Worm (Caenorhabditis elegans): ENCODE measurements around the gene Y17D7C.1.

DNA sequence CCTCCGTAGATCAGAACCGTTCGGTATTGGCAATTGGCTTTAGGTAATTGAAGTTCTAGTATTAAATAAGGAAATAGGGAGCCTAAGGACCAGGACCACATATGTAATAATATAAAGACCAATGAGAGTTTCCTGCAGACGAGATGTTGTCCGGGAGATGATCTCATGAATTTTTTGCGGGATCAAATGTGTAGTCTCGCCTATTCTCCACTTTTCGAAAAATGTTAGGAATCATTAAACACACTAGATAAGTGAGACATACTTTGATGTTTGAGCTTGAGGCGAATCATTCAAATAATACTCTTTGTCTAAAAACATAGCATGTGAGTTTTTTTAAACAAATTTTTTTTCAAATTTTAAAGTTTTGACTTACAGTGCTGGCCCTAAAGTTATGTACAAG, 46.7 kb downstream of the Y17D7C.1 start, which contains the start of gene F11D11.6:
- TF ChIP-seq klf-2 (GFP tag; conservative IDR thresholded peaks at IDR 0.05) (no peak), T22C8.4 (GFP tag; IDR thresholded peaks at IDR 0.05) (no peak), cog-1 (tag; optimal IDR thresholded peaks at IDR 0.05) (no peak), ztf-23 (GFP tag; IDR thresholded peaks at IDR 0.05) (no peak), tab-1 (GFP tag; IDR thresholded peaks at IDR 0.05) (no peak)
